Worm (Caenorhabditis elegans): Measurements from ENCODE around the gene Y105C5B.1.

ce11 chrIV:15844064-15844463 lies 26.4 kb upstream of the Y105C5B.1 start:
- TF ChIP-seq him-1 (tag; optimal IDR thresholded peaks at IDR 0.05) (no peak), dao-5 (tag; optimal IDR thresholded peaks at IDR 0.05) (no peak)

All from whole organism, L4/young adult.